Worm (Caenorhabditis elegans): ENCODE data around the gene npp-25.

ce11 chrIII:12917852-12918251 is 7.9 kb downstream of the npp-25 start:
- no peak for TF ChIP-seq tbx-37 (GFP tag; conservative IDR thresholded peaks at IDR 0.05)
- TF ChIP-seq pes-1 (GFP tag; IDR thresholded peaks at IDR 0.05) = no peak
- TF ChIP-seq flt-1 (GFP tag; IDR thresholded peaks at IDR 0.05) = no peak
- TF ChIP-seq ama-1 (optimal IDR thresholded peaks at IDR 0.05) = no peak
- no peak for TF ChIP-seq ets-7 (tag; optimal IDR thresholded peaks at IDR 0.05)
- TF ChIP-seq tra-4 (tag; optimal IDR thresholded peaks at IDR 0.05) = no peak
- no peak for TF ChIP-seq scrt-1 (GFP tag; IDR thresholded peaks at IDR 0.05)
- no peak for TF ChIP-seq ceh-36 (tag; optimal IDR thresholded peaks at IDR 0.05)
- no peak for TF ChIP-seq ceh-13 (GFP tag; optimal IDR thresholded peaks at IDR 0.05)

Data from whole organism, early embryonic.